Fruit fly (Drosophila melanogaster): ENCODE measurements around the gene stas.

- TF ChIP-seq Vsx2 (GFP tag; optimal IDR thresholded peaks at IDR 0.05; ENCODE audit: partially characterized antibody) = no peak
- no peak for TF ChIP-seq pan (optimal IDR thresholded peaks at IDR 0.05)
- TF ChIP-seq Hr83 (GFP tag; optimal IDR thresholded peaks at IDR 0.05; ENCODE audit: poor library complexity, severe bottlenecking) = no peak
- no peak for TF ChIP-seq Hr78 (GFP tag; optimal IDR thresholded peaks at IDR 0.05)
- TF ChIP-seq h (GFP tag; optimal IDR thresholded peaks at IDR 0.05) = no peak
- TF ChIP-seq CrebA (GFP tag; optimal IDR thresholded peaks at IDR 0.05; ENCODE audit: borderline replicate concordance) = no peak
- TF ChIP-seq br (GFP tag; optimal IDR thresholded peaks at IDR 0.05) = no peak
- TF ChIP-seq Hnf4 (GFP tag; optimal IDR thresholded peaks at IDR 0.05) = no peak
- no peak for TF ChIP-seq dmrt93B (GFP tag; optimal IDR thresholded peaks at IDR 0.05)
- TF ChIP-seq sage (GFP tag; optimal IDR thresholded peaks at IDR 0.05) = no peak
- no peak for TF ChIP-seq lola (GFP tag; optimal IDR thresholded peaks at IDR 0.05)
- no peak for TF ChIP-seq CG9705 (GFP tag; optimal IDR thresholded peaks at IDR 0.05)
- no peak for TF ChIP-seq Jra (GFP tag; optimal IDR thresholded peaks at IDR 0.05)
- no peak for TF ChIP-seq HLH106 (tag; optimal IDR thresholded peaks at IDR 0.05)
Measured at dm6 chrX:17581606-17582281, 46.0 kb downstream of the stas start.
